Worm (Caenorhabditis elegans): ENCODE measurements around the gene mdt-10.

ce11 chrII:7854942-7855341, at the start of gene mdt-10:
- TF ChIP-seq ceh-9 (tag; optimal IDR thresholded peaks at IDR 0.05): no peak
- no peak for TF ChIP-seq pha-4 (tag; optimal IDR thresholded peaks at IDR 0.05)
- TF ChIP-seq C08G9.2 (tag; optimal IDR thresholded peaks at IDR 0.05): no peak
- no peak for TF ChIP-seq ets-4 (tag; optimal IDR thresholded peaks at IDR 0.05)
- TF ChIP-seq ceh-30 (tag; optimal IDR thresholded peaks at IDR 0.05): no peak
- TF ChIP-seq fkh-10 (GFP tag; optimal IDR thresholded peaks at IDR 0.05): no peak
- TF ChIP-seq sox-4 (tag; optimal IDR thresholded peaks at IDR 0.05): no peak
- TF ChIP-seq ama-1 (optimal IDR thresholded peaks at IDR 0.05): no peak
- TF ChIP-seq ceh-48 (tag; optimal IDR thresholded peaks at IDR 0.05): no peak

Data from whole organism, late embryonic.